Worm (Caenorhabditis elegans): Measurements from ENCODE around the gene C28A5.2.

DNA sequence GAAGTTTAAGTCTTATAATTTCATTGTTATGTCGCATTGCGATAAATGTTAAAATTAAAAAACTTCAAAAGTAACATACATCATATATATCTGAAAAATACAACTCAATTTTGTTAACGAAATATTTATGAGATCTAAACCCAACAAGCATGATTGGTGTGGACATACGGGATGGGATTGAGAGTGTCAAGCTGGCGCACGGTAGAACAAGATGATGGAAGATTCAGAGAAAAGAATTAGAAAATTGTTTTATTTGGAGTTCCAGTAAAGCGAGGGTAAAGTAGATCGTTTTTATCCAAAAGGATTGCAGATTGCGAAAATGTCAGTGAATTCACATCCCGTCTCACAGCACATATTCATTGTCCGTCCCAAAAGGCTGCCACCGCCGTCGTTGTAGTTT, 37.5 kb upstream of the C28A5.2 start:
- TF ChIP-seq nhr-12 (tag; optimal IDR thresholded peaks at IDR 0.05) (no peak), zag-1 (tag; optimal IDR thresholded peaks at IDR 0.05) (no peak), lin-15B (tag; optimal IDR thresholded peaks at IDR 0.05) (no peak), tbx-2 (tag; optimal IDR thresholded peaks at IDR 0.05) (no peak), daf-12 (tag; optimal IDR thresholded peaks at IDR 0.05) (no peak), ceh-82 (tag; optimal IDR thresholded peaks at IDR 0.05) (no peak), elt-3 (tag; optimal IDR thresholded peaks at IDR 0.05) (no peak), snpc-4 (tag; optimal IDR thresholded peaks at IDR 0.05) (no peak), nhr-25 (tag; optimal IDR thresholded peaks at IDR 0.05) (no peak), nhr-28 (tag; optimal IDR thresholded peaks at IDR 0.05) (no peak), ZK546.5 (tag; optimal IDR thresholded peaks at IDR 0.05) (no peak), fkh-10 (GFP tag; optimal IDR thresholded peaks at IDR 0.05) (no peak), lin-39 (tag; optimal IDR thresholded peaks at IDR 0.05) (no peak), ceh-9 (tag; optimal IDR thresholded peaks at IDR 0.05) (no peak)
